Fruit fly (Drosophila melanogaster): ENCODE measurements around the gene CG12316.
A peak's percentile ranks its signal among the peaks of the same experiment; 100 is the strongest.

CG12316 gene

DNA sequence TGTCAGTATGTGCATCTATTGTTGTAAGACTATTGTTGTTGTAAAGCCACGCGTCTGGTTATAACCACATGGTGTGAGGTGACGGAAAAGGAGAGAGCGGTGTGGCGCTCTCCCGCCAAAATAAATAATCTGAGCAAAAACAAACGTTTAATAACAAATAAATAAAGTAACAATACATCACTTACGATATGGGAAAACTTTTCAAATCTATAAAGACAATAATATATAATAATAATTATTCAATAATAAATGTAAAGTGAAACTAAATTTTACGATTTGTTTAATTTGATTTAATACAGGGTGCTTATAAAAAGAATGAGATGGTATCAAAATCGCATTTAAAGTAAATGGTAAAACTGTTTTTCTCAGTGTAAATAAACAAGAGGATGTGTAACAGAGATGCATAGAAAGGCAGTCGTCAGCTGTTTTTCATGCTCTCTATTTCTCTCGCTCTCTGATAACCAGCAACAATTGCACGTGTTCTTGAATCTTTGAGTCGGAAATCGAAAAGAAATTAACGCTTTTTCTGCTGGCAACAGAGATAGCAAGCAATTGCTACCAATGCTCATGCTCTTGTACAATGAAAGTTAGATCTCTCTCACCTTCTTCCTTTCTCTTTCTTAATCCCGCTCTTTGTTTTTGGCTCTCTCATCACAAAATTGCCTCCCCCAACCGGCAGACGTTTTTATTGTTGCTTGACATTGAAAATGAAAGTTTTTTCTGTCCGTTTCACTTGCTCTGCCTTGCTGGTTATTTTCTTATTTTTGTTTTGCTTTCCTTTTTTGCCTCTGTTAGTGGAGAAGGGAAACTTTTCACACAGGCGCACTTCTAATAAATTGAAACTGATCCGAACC, 37.8 kb downstream of the CG12316 start (continued):
- peak; percentile 45 for TF ChIP-seq CG31365 (tag; optimal IDR thresholded peaks at IDR 0.05)
- TF ChIP-seq gsb (GFP tag; IDR thresholded peaks at IDR 0.05) = peak; percentile 77
- peak; percentile 95 for TF ChIP-seq ATbp (GFP tag; optimal IDR thresholded peaks at IDR 0.05)
- TF ChIP-seq dmrt11E (tag; optimal IDR thresholded peaks at IDR 0.05) = peak; percentile 84
- TF ChIP-seq CG18476 (GFP tag; optimal IDR thresholded peaks at IDR 0.05) = peak; percentile 76
- TF ChIP-seq CG32767 (GFP tag; IDR thresholded peaks at IDR 0.05) = peak; percentile 87
- peak; percentile 87 for TF ChIP-seq HHEX (GFP tag; optimal IDR thresholded peaks at IDR 0.05)
- TF ChIP-seq ems (GFP tag; optimal IDR thresholded peaks at IDR 0.05) = no peak
- TF ChIP-seq CG7372 (GFP tag; IDR thresholded peaks at IDR 0.05) = peak; percentile 67; the same call in 1 of the 2 replicates
- TF ChIP-seq org-1 (GFP tag; optimal IDR thresholded peaks at IDR 0.05) = peak; percentile 83
- TF ChIP-seq tgo (GFP tag; IDR thresholded peaks at IDR 0.05) = peak; percentile 90
- TF ChIP-seq Lim3 (GFP tag; IDR thresholded peaks at IDR 0.05) = no peak
- TF ChIP-seq CG16813 (GFP tag; IDR thresholded peaks at IDR 0.05; ENCODE audit: partially characterized antibody) = no peak
- TF ChIP-seq Spps (tag; optimal IDR thresholded peaks at IDR 0.05) = peak; percentile 93
- TF ChIP-seq mld (GFP tag; IDR thresholded peaks at IDR 0.05; ENCODE audit: partially characterized antibody) = no peak
- peak; percentile 76 for TF ChIP-seq CG12659 (GFP tag; optimal IDR thresholded peaks at IDR 0.05)
- peak in 1 of 3 experiments; percentile 45 for TF ChIP-seq Stat92E (GFP tag; optimal IDR thresholded peaks at IDR 0.05)
- TF ChIP-seq sna (GFP tag; IDR thresholded peaks at IDR 0.05; ENCODE audit: partially characterized antibody) = peak; percentile 34
- TF ChIP-seq HLH4C (GFP tag; IDR thresholded peaks at IDR 0.05; ENCODE audit: partially characterized antibody) = no peak
- peak; percentile 38 for TF ChIP-seq Lhr (GFP tag; optimal IDR thresholded peaks at IDR 0.05)
- peak; percentile 85 for TF ChIP-seq Sox102F (GFP tag; optimal IDR thresholded peaks at IDR 0.05)
- peak in 1 of 2 experiments; percentile 32 for TF ChIP-seq tll (GFP tag; optimal IDR thresholded peaks at IDR 0.05)
- peak; percentile 78 for TF ChIP-seq CG9437 (GFP tag; optimal IDR thresholded peaks at IDR 0.05)
- no peak for TF ChIP-seq insv (GFP tag; optimal IDR thresholded peaks at IDR 0.05)
- peak; percentile 86 for TF ChIP-seq Hmr (GFP tag; optimal IDR thresholded peaks at IDR 0.05)
- peak; percentile 95 for TF ChIP-seq phol (tag; optimal IDR thresholded peaks at IDR 0.05)
- peak; percentile 74 for TF ChIP-seq row (GFP tag; IDR thresholded peaks at IDR 0.05)
- peak; percentile 37 for TF ChIP-seq CG5245 (GFP tag; optimal IDR thresholded peaks at IDR 0.05)
- no peak for TF ChIP-seq CG12744 (GFP tag; optimal IDR thresholded peaks at IDR 0.05)
- no peak for TF ChIP-seq Taf1 (GFP tag; IDR thresholded peaks at IDR 0.05)
- TF ChIP-seq CG16815 (GFP tag; optimal IDR thresholded peaks at IDR 0.05) = peak; percentile 47
- peak; percentile 72 for TF ChIP-seq CG2202 (tag; optimal IDR thresholded peaks at IDR 0.05)
- peak; percentile 45 for TF ChIP-seq twi (tag; optimal IDR thresholded peaks at IDR 0.05)
- peak; percentile 86 for TF ChIP-seq Drgx (GFP tag; IDR thresholded peaks at IDR 0.05)
- peak; percentile 97 for TF ChIP-seq CG2678 (tag; optimal IDR thresholded peaks at IDR 0.05)
- TF ChIP-seq E2f1 (GFP tag; IDR thresholded peaks at IDR 0.05) = peak; percentile 93
- peak; percentile 89 for TF ChIP-seq dmrt99B (tag; optimal IDR thresholded peaks at IDR 0.05)
- peak; percentile 47; the same call in 3 of the 4 replicates for TF ChIP-seq Dll (GFP tag; IDR thresholded peaks at IDR 0.05; ENCODE audit: partially characterized antibody)
- TF ChIP-seq CG14710 (tag; optimal IDR thresholded peaks at IDR 0.05) = peak; percentile 97
- TF ChIP-seq scrt (GFP tag; optimal IDR thresholded peaks at IDR 0.05) = peak; percentile 84
- peak; percentile 55 for TF ChIP-seq ewg (GFP tag; optimal IDR thresholded peaks at IDR 0.05)
- TF ChIP-seq caup (GFP tag; optimal IDR thresholded peaks at IDR 0.05; ENCODE audit: severe bottlenecking) = peak; percentile 84
- no peak for TF ChIP-seq hkb (optimal IDR thresholded peaks at IDR 0.05)
- TF ChIP-seq hkb (GFP tag; IDR thresholded peaks at IDR 0.05) = peak; percentile 93
- peak; percentile 86 for TF ChIP-seq CG12299 (tag; optimal IDR thresholded peaks at IDR 0.05)
- peak; percentile 92 for TF ChIP-seq Ptx1 (GFP tag; IDR thresholded peaks at IDR 0.05)
